Fruit fly (Drosophila melanogaster): Measurements from ENCODE around the gene sas.

sas gene

DNA sequence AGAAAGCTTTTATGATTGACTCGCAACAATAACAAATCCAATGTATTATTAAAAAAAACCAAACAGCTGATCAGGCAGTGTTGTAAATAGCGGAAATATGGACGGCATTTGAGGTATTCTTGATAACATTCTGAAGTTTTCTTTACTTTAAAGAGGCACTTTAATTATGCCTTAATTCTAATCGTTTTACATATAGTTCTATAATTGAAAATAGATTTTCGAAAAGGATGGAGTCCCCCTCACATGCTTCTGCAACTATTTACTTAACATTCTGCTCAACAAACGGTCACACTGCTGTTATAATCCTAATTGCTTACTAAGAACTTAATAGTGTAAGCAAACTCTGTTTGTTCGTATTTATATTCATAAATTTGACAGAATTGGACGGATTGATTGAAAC lies 34.6 kb upstream of the sas start, which contains the start of gene CG10068 (continued):
- TF ChIP-seq vfl (GFP tag; optimal IDR thresholded peaks at IDR 0.05) (peak; percentile 72), CG17328 (GFP tag; IDR thresholded peaks at IDR 0.05) (peak; percentile 96), CG17912 (GFP tag; optimal IDR thresholded peaks at IDR 0.05) (peak; percentile 22), CG32772 (GFP tag; IDR thresholded peaks at IDR 0.05) (peak; percentile 88), Ets97D (GFP tag; optimal IDR thresholded peaks at IDR 0.05) (peak; percentile 87), CG11085 (GFP tag; IDR thresholded peaks at IDR 0.05) (no peak), Hr78 (GFP tag; optimal IDR thresholded peaks at IDR 0.05) (peak in 1 of 2 experiments; percentile 32), HmgD (GFP tag; optimal IDR thresholded peaks at IDR 0.05) (peak; percentile 60), NC2β (GFP tag; optimal IDR thresholded peaks at IDR 0.05) (peak; percentile 92), nerfin-2 (GFP tag; IDR thresholded peaks at IDR 0.05; ENCODE audit: partially characterized antibody) (no peak), CG4360 (GFP tag; IDR thresholded peaks at IDR 0.05) (peak; percentile 68), vnd (GFP tag; IDR thresholded peaks at IDR 0.05; ENCODE audit: partially characterized antibody) (no peak), trem (tag; optimal IDR thresholded peaks at IDR 0.05) (peak; percentile 93), ci (GFP tag; IDR thresholded peaks at IDR 0.05) (peak; percentile 96), dmrt99B (tag; optimal IDR thresholded peaks at IDR 0.05) (peak; percentile 87), CG31365 (tag; optimal IDR thresholded peaks at IDR 0.05) (peak; percentile 64), nau (GFP tag; optimal IDR thresholded peaks at IDR 0.05) (peak; percentile 84), BtbVII (GFP tag; optimal IDR thresholded peaks at IDR 0.05) (peak; percentile 81), Mes4 (GFP tag; optimal IDR thresholded peaks at IDR 0.05) (peak; percentile 85), Aef1 (GFP tag; IDR thresholded peaks at IDR 0.05) (peak; percentile 87), CG11723 (GFP tag; optimal IDR thresholded peaks at IDR 0.05) (peak; percentile 59), CG10431 (GFP tag; optimal IDR thresholded peaks at IDR 0.05) (peak; percentile 30), Dll (GFP tag; IDR thresholded peaks at IDR 0.05; ENCODE audit: partially characterized antibody) (peak; percentile 57; the same call in 2 of the 4 replicates), cad (GFP tag; optimal IDR thresholded peaks at IDR 0.05) (no peak), dati (GFP tag; IDR thresholded peaks at IDR 0.05) (peak; percentile 88), CG1529 (GFP tag; optimal IDR thresholded peaks at IDR 0.05) (peak; percentile 79), Spps (tag; optimal IDR thresholded peaks at IDR 0.05) (peak; percentile 80), CG8359 (GFP tag; optimal IDR thresholded peaks at IDR 0.05; ENCODE audit: borderline replicate concordance) (peak; percentile 53), CG8388 (GFP tag; optimal IDR thresholded peaks at IDR 0.05) (peak; percentile 87), Xbp1 (GFP tag; optimal IDR thresholded peaks at IDR 0.05) (peak; percentile 89), CG11093 (GFP tag; IDR thresholded peaks at IDR 0.05) (peak; percentile 77), lola (GFP tag; optimal IDR thresholded peaks at IDR 0.05) (peak in 1 of 3 experiments; percentile 91), Fer3 (tag; optimal IDR thresholded peaks at IDR 0.05) (peak; percentile 83), Ets65A (GFP tag) (peak; percentile 97), CG2678 (tag; optimal IDR thresholded peaks at IDR 0.05) (peak; percentile 90), bab2 (GFP tag; optimal IDR thresholded peaks at IDR 0.05) (peak; percentile 89), tap (tag; optimal IDR thresholded peaks at IDR 0.05) (peak; percentile 77), Atf3 (GFP tag; optimal IDR thresholded peaks at IDR 0.05) (peak; percentile 84), CG7357 (GFP tag; IDR thresholded peaks at IDR 0.05) (peak; percentile 67; the same call in 2 of the 3 replicates), CG2199 (GFP tag; IDR thresholded peaks at IDR 0.05) (peak; percentile 97), abd-A (tag; optimal IDR thresholded peaks at IDR 0.05) (peak; percentile 90), CG10565 (GFP tag; optimal IDR thresholded peaks at IDR 0.05) (peak; percentile 69), Rx (GFP tag; IDR thresholded peaks at IDR 0.05) (peak; percentile 90), CG6765 (GFP tag; optimal IDR thresholded peaks at IDR 0.05) (peak; percentile 69), Lim3 (GFP tag; IDR thresholded peaks at IDR 0.05) (peak; percentile 50; the same call in 1 of the 2 replicates), CG30431 (GFP tag; optimal IDR thresholded peaks at IDR 0.05) (peak; percentile 76), Hr3 (GFP tag; optimal IDR thresholded peaks at IDR 0.05) (peak; percentile 77), crol (GFP tag; IDR thresholded peaks at IDR 0.05) (peak; percentile 45; the same call in 1 of the 2 replicates), dpn (GFP tag; optimal IDR thresholded peaks at IDR 0.05) (peak; percentile 87), HLH54F (GFP tag; optimal IDR thresholded peaks at IDR 0.05) (peak; percentile 88), peb (GFP tag; IDR thresholded peaks at IDR 0.05) (peak; percentile 76)

All from whole organism, embryonic.